Fruit fly (Drosophila melanogaster): ENCODE measurements around the gene CG12499.

The CG12499 gene

DNA sequence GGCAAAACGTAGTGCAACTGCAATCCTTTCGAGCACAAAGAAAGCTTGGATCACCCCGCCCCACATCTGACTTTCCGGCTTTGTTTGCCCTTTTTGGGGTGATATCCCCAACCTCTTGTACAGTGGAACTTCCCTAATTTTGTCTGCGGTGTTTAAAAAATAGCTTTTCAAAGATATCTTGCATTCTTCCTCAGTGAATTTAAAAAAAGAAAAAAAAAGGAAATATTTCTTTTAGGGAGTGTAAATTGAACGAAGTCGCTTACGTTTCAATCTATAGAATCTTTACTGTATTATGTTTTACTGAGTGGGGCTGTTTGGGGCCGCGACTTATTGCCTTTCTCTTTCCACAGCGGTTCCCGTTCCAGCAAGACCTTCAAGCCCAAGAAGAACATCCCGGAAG lies 24.8 kb downstream of the CG12499 start (continued):
- no peak for TF ChIP-seq seq (GFP tag; IDR thresholded peaks at IDR 0.05)
- peak; percentile 26 for TF ChIP-seq ATbp (GFP tag; optimal IDR thresholded peaks at IDR 0.05)
- TF ChIP-seq Opbp (GFP tag; IDR thresholded peaks at IDR 0.05; ENCODE audit: partially characterized antibody), result no peak
- no peak for TF ChIP-seq Hey (tag; optimal IDR thresholded peaks at IDR 0.05)
- peak; percentile 56; the same call in 1 of the 3 replicates for TF ChIP-seq ase (GFP tag; IDR thresholded peaks at IDR 0.05)
- no peak for TF ChIP-seq CG15601 (tag; optimal IDR thresholded peaks at IDR 0.05)
- 0 out of 2 replicates have a peak, but pooled peaks have one; percentile 34 for TF ChIP-seq Rx (GFP tag; IDR thresholded peaks at IDR 0.05)
- TF ChIP-seq CG6254 (GFP tag; optimal IDR thresholded peaks at IDR 0.05), result no peak
- TF ChIP-seq ap (GFP tag; IDR thresholded peaks at IDR 0.05), result no peak
- no peak for TF ChIP-seq GATAe (GFP tag; conservative IDR thresholded peaks at IDR 0.05)
- no peak for TF ChIP-seq CG18011 (GFP tag; optimal IDR thresholded peaks at IDR 0.05)
- peak; percentile 27 for TF ChIP-seq HLH54F (GFP tag; optimal IDR thresholded peaks at IDR 0.05)
- peak; percentile 54; the same call in 1 of the 2 replicates for TF ChIP-seq CG31224 (GFP tag; IDR thresholded peaks at IDR 0.05)
- TF ChIP-seq zf30C (GFP tag; optimal IDR thresholded peaks at IDR 0.05), result no peak
- peak; percentile 31 for TF ChIP-seq bcd (GFP tag; optimal IDR thresholded peaks at IDR 0.05)
- peak; percentile 18 for TF ChIP-seq fu2 (GFP tag; optimal IDR thresholded peaks at IDR 0.05)
- no peak for TF ChIP-seq lab (GFP tag; optimal IDR thresholded peaks at IDR 0.05)
- TF ChIP-seq Ssrp (tag; optimal IDR thresholded peaks at IDR 0.05), result peak; percentile 43
- no peak for TF ChIP-seq unc-4 (GFP tag; IDR thresholded peaks at IDR 0.05; ENCODE audit: partially characterized antibody)
- no peak for TF ChIP-seq Sry-δ (GFP tag; optimal IDR thresholded peaks at IDR 0.05)
- no peak for TF ChIP-seq jing (GFP tag; optimal IDR thresholded peaks at IDR 0.05)
- TF ChIP-seq CG6854 (GFP tag; optimal IDR thresholded peaks at IDR 0.05), result peak; percentile 29
- TF ChIP-seq Blimp-1 (GFP tag; optimal IDR thresholded peaks at IDR 0.05), result no peak
- no peak for TF ChIP-seq Lim3 (GFP tag; IDR thresholded peaks at IDR 0.05)
- no peak for TF ChIP-seq br (optimal IDR thresholded peaks at IDR 0.05)
- TF ChIP-seq Atf6 (GFP tag; IDR thresholded peaks at IDR 0.05), result peak; percentile 80
- TF ChIP-seq BtbVII (GFP tag; optimal IDR thresholded peaks at IDR 0.05), result no peak
- no peak for TF ChIP-seq CG10431 (GFP tag; optimal IDR thresholded peaks at IDR 0.05)
- no peak for TF ChIP-seq Jarid2 (GFP tag; optimal IDR thresholded peaks at IDR 0.05)
- peak; percentile 32 for TF ChIP-seq CG8388 (GFP tag; optimal IDR thresholded peaks at IDR 0.05)
- no peak for TF ChIP-seq CG1647 (GFP tag; optimal IDR thresholded peaks at IDR 0.05)
- TF ChIP-seq CG12104 (GFP tag; optimal IDR thresholded peaks at IDR 0.05), result peak; percentile 50
- peak; percentile 70; the same call in 2 of the 3 replicates for TF ChIP-seq Dbx (GFP tag; IDR thresholded peaks at IDR 0.05)
- peak; percentile 57 for TF ChIP-seq Dek (tag; optimal IDR thresholded peaks at IDR 0.05)
- TF ChIP-seq trh (GFP tag; optimal IDR thresholded peaks at IDR 0.05), result no peak
- no peak for TF ChIP-seq org-1 (GFP tag; optimal IDR thresholded peaks at IDR 0.05)
- TF ChIP-seq CG1792 (GFP tag; optimal IDR thresholded peaks at IDR 0.05), result peak; percentile 27
- no peak for TF ChIP-seq Hand (GFP tag; optimal IDR thresholded peaks at IDR 0.05)
- peak; percentile 73 for TF ChIP-seq crc (GFP tag; optimal IDR thresholded peaks at IDR 0.05)
- no peak for TF ChIP-seq Tbp (GFP tag; optimal IDR thresholded peaks at IDR 0.05)
- peak; percentile 80 for TF ChIP-seq ci (GFP tag; IDR thresholded peaks at IDR 0.05)
- TF ChIP-seq Abd-B (GFP tag; optimal IDR thresholded peaks at IDR 0.05), result no peak
- no peak for TF ChIP-seq CG3163 (GFP tag; optimal IDR thresholded peaks at IDR 0.05)
- no peak for TF ChIP-seq D19A (tag; optimal IDR thresholded peaks at IDR 0.05)
- TF ChIP-seq CG2202 (tag; optimal IDR thresholded peaks at IDR 0.05), result no peak
- peak; percentile 85 for TF ChIP-seq row (GFP tag; IDR thresholded peaks at IDR 0.05)
- no peak for TF ChIP-seq CG1832 (GFP tag; optimal IDR thresholded peaks at IDR 0.05)
- TF ChIP-seq ranshi (GFP tag; IDR thresholded peaks at IDR 0.05), result peak; percentile 82
